Fruit fly (Drosophila melanogaster): ENCODE results near the gene Gr10b.

The Gr10b gene

dm6 chrX:11440944-11441343, 28.0 kb upstream of the Gr10b start (continued):
- TF ChIP-seq lola (GFP tag; optimal IDR thresholded peaks at IDR 0.05), result no peak
- no peak for TF ChIP-seq stc (GFP tag; IDR thresholded peaks at IDR 0.05)
- no peak for TF ChIP-seq CG12942 (GFP tag; optimal IDR thresholded peaks at IDR 0.05)
- TF ChIP-seq zen (tag; optimal IDR thresholded peaks at IDR 0.05), result no peak
- TF ChIP-seq CG17359 (tag; optimal IDR thresholded peaks at IDR 0.05), result peak; percentile 34
- no peak for TF ChIP-seq CG30020 (tag; optimal IDR thresholded peaks at IDR 0.05)
- peak in 1 of 2 experiments; percentile 46 for TF ChIP-seq dpn (GFP tag; optimal IDR thresholded peaks at IDR 0.05)
- TF ChIP-seq fd3F (GFP tag; optimal IDR thresholded peaks at IDR 0.05), result peak; percentile 34
- TF ChIP-seq oc (tag; optimal IDR thresholded peaks at IDR 0.05), result no peak
- TF ChIP-seq vvl (GFP tag; IDR thresholded peaks at IDR 0.05), result 0 out of 2 replicates have a peak, but pooled peaks have one; percentile 6
- TF ChIP-seq Sry-β (GFP tag; optimal IDR thresholded peaks at IDR 0.05), result no peak
- no peak for TF ChIP-seq trh (GFP tag; optimal IDR thresholded peaks at IDR 0.05)
- no peak for TF ChIP-seq CG15073 (GFP tag; optimal IDR thresholded peaks at IDR 0.05)
- TF ChIP-seq schlank (tag; optimal IDR thresholded peaks at IDR 0.05), result no peak
- TF ChIP-seq CG2712 (tag; optimal IDR thresholded peaks at IDR 0.05), result peak; percentile 29
- peak; percentile 34 for TF ChIP-seq PHDP (tag; optimal IDR thresholded peaks at IDR 0.05)
- TF ChIP-seq CG8388 (GFP tag; optimal IDR thresholded peaks at IDR 0.05), result peak; percentile 18

- TF ChIP-seq CG1647 (GFP tag; optimal IDR thresholded peaks at IDR 0.05) (no peak), gsb (GFP tag; IDR thresholded peaks at IDR 0.05) (no peak), CG12769 (tag; optimal IDR thresholded peaks at IDR 0.05) (peak; percentile 35), Eip74EF (GFP tag; optimal IDR thresholded peaks at IDR 0.05) (peak in 1 of 2 experiments; percentile 50), CG31388 (GFP tag; optimal IDR thresholded peaks at IDR 0.05) (no peak), lbe (GFP tag; optimal IDR thresholded peaks at IDR 0.05) (no peak), pros (GFP tag; optimal IDR thresholded peaks at IDR 0.05) (no peak), CG15514 (GFP tag; optimal IDR thresholded peaks at IDR 0.05) (peak; percentile 26), CG8359 (GFP tag; optimal IDR thresholded peaks at IDR 0.05; ENCODE audit: borderline replicate concordance) (no peak), caup (GFP tag; optimal IDR thresholded peaks at IDR 0.05; ENCODE audit: severe bottlenecking) (peak; percentile 3), crc (GFP tag; optimal IDR thresholded peaks at IDR 0.05) (no peak), CG5180 (GFP tag; optimal IDR thresholded peaks at IDR 0.05) (no peak), dmrt99B (tag; optimal IDR thresholded peaks at IDR 0.05) (peak; percentile 5), ab (GFP tag; optimal IDR thresholded peaks at IDR 0.05) (no peak), CG15073 (GFP tag; optimal IDR thresholded peaks at IDR 0.05) (no peak), CG3163 (GFP tag; optimal IDR thresholded peaks at IDR 0.05) (no peak), Rfx (GFP tag; IDR thresholded peaks at IDR 0.05) (0 out of 2 replicates have a peak, but pooled peaks have one; percentile 11), Fer1 (GFP tag; optimal IDR thresholded peaks at IDR 0.05) (peak; percentile 26), Hmr (GFP tag; optimal IDR thresholded peaks at IDR 0.05) (peak; percentile 23), CG17186 (GFP tag; optimal IDR thresholded peaks at IDR 0.05) (no peak), eyg (GFP tag; optimal IDR thresholded peaks at IDR 0.05) (no peak), cwo (GFP tag; optimal IDR thresholded peaks at IDR 0.05) (peak; percentile 19), C15 (GFP tag; IDR thresholded peaks at IDR 0.05) (no peak), chn (GFP tag; optimal IDR thresholded peaks at IDR 0.05) (no peak), gcm (GFP tag; optimal IDR thresholded peaks at IDR 0.05) (no peak), Side (GFP tag; optimal IDR thresholded peaks at IDR 0.05) (no peak), Sox102F (GFP tag; optimal IDR thresholded peaks at IDR 0.05) (no peak), Hand (GFP tag; optimal IDR thresholded peaks at IDR 0.05) (no peak), kni (GFP tag; optimal IDR thresholded peaks at IDR 0.05) (no peak), CG13296 (GFP tag; optimal IDR thresholded peaks at IDR 0.05) (peak; percentile 16), Fer2 (tag; optimal IDR thresholded peaks at IDR 0.05) (no peak), ATbp (GFP tag; optimal IDR thresholded peaks at IDR 0.05) (peak; percentile 27), CG14710 (tag; optimal IDR thresholded peaks at IDR 0.05) (no peak)
Observed at dm6 chrX:11439270-11439669, 26.3 kb upstream of the Gr10b start.
